Fruit fly (Drosophila melanogaster): ENCODE results near the gene Pp1alpha-96A.

DNA sequence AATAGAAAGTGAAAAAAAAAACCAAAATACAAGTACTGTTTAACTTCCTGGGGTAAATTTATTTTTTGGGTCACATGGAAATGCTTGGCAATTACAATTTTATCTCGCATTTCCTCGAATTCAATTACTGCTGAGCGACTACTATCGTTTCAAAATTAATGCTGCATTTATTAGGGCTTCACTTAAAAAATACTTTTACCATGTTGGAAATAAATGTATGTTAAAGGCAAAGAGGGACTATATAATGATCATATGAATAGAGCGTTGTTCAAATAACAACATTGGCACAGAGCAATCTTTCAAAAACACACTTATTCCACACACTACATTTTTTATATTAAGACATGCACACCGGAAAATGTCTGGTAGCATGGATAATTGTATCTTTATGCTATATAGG lies 49.0 kb upstream of the Pp1alpha-96A start, which contains the start of gene CG31128:
- TF ChIP-seq CG12768 (GFP tag; optimal IDR thresholded peaks at IDR 0.05), result no peak
- no peak for TF ChIP-seq CG14711 (tag; optimal IDR thresholded peaks at IDR 0.05)
- no peak for TF ChIP-seq bab1 (GFP tag; optimal IDR thresholded peaks at IDR 0.05)
- no peak for TF ChIP-seq ovo (GFP tag; optimal IDR thresholded peaks at IDR 0.05)
- no peak for TF ChIP-seq pad (GFP tag; optimal IDR thresholded peaks at IDR 0.05)
- no peak for TF ChIP-seq CG7101 (tag; optimal IDR thresholded peaks at IDR 0.05)
- no peak for TF ChIP-seq CG1620 (GFP tag; optimal IDR thresholded peaks at IDR 0.05)
- no peak for TF ChIP-seq Mnt (GFP tag; optimal IDR thresholded peaks at IDR 0.05)
- no peak for TF ChIP-seq Hr96 (GFP tag; optimal IDR thresholded peaks at IDR 0.05)
- TF ChIP-seq CG11617 (GFP tag; optimal IDR thresholded peaks at IDR 0.05), result no peak
- TF ChIP-seq toe (GFP tag; optimal IDR thresholded peaks at IDR 0.05), result no peak
- no peak for TF ChIP-seq Crg-1 (GFP tag; optimal IDR thresholded peaks at IDR 0.05)
